Worm (Caenorhabditis elegans): ENCODE measurements around the gene coq-3.

Gene coq-3

ce11 chrIV:14767693-14768251, 28.4 kb downstream of the coq-3 start, which contains the start of the genes mrps-7 and Y57G11C.3 (continued):
- peak; percentile 58; the same call in 1 of the 2 replicates for TF ChIP-seq lir-1 (GFP tag; conservative IDR thresholded peaks at IDR 0.05)

- TF ChIP-seq repo-1 (tag; optimal IDR thresholded peaks at IDR 0.05) (no peak), mxl-1 (tag; optimal IDR thresholded peaks at IDR 0.05) (no peak), let-607 (tag; optimal IDR thresholded peaks at IDR 0.05) (no peak), K12H6.12 (tag; optimal IDR thresholded peaks at IDR 0.05) (no peak), nhr-120 (GFP tag; IDR thresholded peaks at IDR 0.05) (no peak), mel-28 (tag; optimal IDR thresholded peaks at IDR 0.05; ENCODE audit: borderline replicate concordance) (no peak), him-1 (tag; optimal IDR thresholded peaks at IDR 0.05) (no peak), madf-3 (GFP tag; IDR thresholded peaks at IDR 0.05) (no peak), rcor-1 (GFP tag; IDR thresholded peaks at IDR 0.05) (no peak), D2030.7 (GFP tag; IDR thresholded peaks at IDR 0.05) (0 out of 2 replicates have a peak, but pooled peaks have one; percentile 14), ztf-22 (GFP tag; optimal IDR thresholded peaks at IDR 0.05) (no peak), ekl-4 (GFP tag; IDR thresholded peaks at IDR 0.05) (peak; percentile 47; the same call in 1 of the 2 replicates), ceh-91 (GFP tag; IDR thresholded peaks at IDR 0.05) (no peak), zfh-2 (GFP tag; conservative IDR thresholded peaks at IDR 0.05) (no peak), madf-6 (GFP tag; IDR thresholded peaks at IDR 0.05) (peak; percentile 6; the same call in 1 of the 2 replicates), tbx-9 (tag; optimal IDR thresholded peaks at IDR 0.05; ENCODE audit: borderline replicate concordance) (no peak), zim-3 (tag; optimal IDR thresholded peaks at IDR 0.05) (no peak), tbp1 (GFP tag; optimal IDR thresholded peaks at IDR 0.05) (peak; percentile 18), akir-1 (GFP tag; optimal IDR thresholded peaks at IDR 0.05) (no peak), mcd-1 (GFP tag; IDR thresholded peaks at IDR 0.05) (0 out of 2 replicates have a peak, but pooled peaks have one; percentile 34), sdz-38 (tag; optimal IDR thresholded peaks at IDR 0.05) (no peak), snpc-4 (GFP tag; optimal IDR thresholded peaks at IDR 0.05) (no peak), snpc-4 (tag; optimal IDR thresholded peaks at IDR 0.05) (peak in 2 of 4 experiments; percentile 3 to 82), attf-6 (GFP tag; IDR thresholded peaks at IDR 0.05) (peak; percentile 87)
Observed at ce11 chrIV:14766382-14766781, 29.7 kb downstream of the coq-3 start, which contains the start of gene vti-1. Gene vti-1 (minus strand): TSS chrIV:14766665.

ce11 chrIV:14765336-14765735, 30.8 kb downstream of the coq-3 start, which contains the start of gene Y57G11C.5:
Gene Y57G11C.5 (minus strand): TSS chrIV:14765436.
- TF ChIP-seq bed-1 (GFP tag; IDR thresholded peaks at IDR 0.05) (no peak), Y95B8A.8 (GFP tag; IDR thresholded peaks at IDR 0.05) (no peak), mes-4 (tag; optimal IDR thresholded peaks at IDR 0.05) (no peak), F57A8.1 (GFP tag; optimal IDR thresholded peaks at IDR 0.05) (no peak), ets-4 (GFP tag; optimal IDR thresholded peaks at IDR 0.05) (no peak), ccch-3 (GFP tag; optimal IDR thresholded peaks at IDR 0.05) (no peak), lin-35 (GFP tag; optimal IDR thresholded peaks at IDR 0.05) (no peak), xnd-1 (tag; optimal IDR thresholded peaks at IDR 0.05) (no peak), pha-4 (tag; optimal IDR thresholded peaks at IDR 0.05) (no peak), gei-17 (GFP tag; optimal IDR thresholded peaks at IDR 0.05) (no peak), Y53G8AR.9 (GFP tag; conservative IDR thresholded peaks at IDR 0.05) (no peak), somi-1 (GFP tag; optimal IDR thresholded peaks at IDR 0.05) (no peak), dpff-1 (tag; optimal IDR thresholded peaks at IDR 0.05) (no peak), ceh-58 (GFP tag; IDR thresholded peaks at IDR 0.05) (no peak), sea-2 (GFP tag; IDR thresholded peaks at IDR 0.05) (no peak), athp-1 (tag; optimal IDR thresholded peaks at IDR 0.05) (no peak), rcor-1 (GFP tag; IDR thresholded peaks at IDR 0.05) (no peak), C06A6.2 (GFP tag; conservative IDR thresholded peaks at IDR 0.05) (no peak)
